Worm (Caenorhabditis elegans) whole organism, L1 larva: ENCODE measurements around the gene slc-17.1.

Experiments used
- C04F5.9 ChIP-seq: sonication (generic microtip); optimal IDR thresholded peaks from 2 replicates; lab custom pipeline; 2016; ENCODE audit warnings: missing genetic modification characterization, missing compliant biosample characterization
- C16A3.4 ChIP-seq: fragments of 150-350 bp; optimal IDR thresholded peaks from 2 replicates; lab custom pipeline; 2014; ENCODE audit warnings: missing biosample characterization, missing genetic modification characterization
- C34B4.2 ChIP-seq: sonication (generic microtip); optimal IDR thresholded peaks from 2 replicates; lab custom pipeline; 2017; ENCODE audit warnings: mild to moderate bottlenecking, missing genetic modification characterization, missing compliant biosample characterization
- Y116A8C.19 ChIP-seq: sonication (generic microtip); optimal IDR thresholded peaks from 2 replicates; lab custom pipeline; 2016; ENCODE audit warnings: missing compliant biosample characterization, missing genetic modification characterization, borderline replicate concordance
- aha-1 ChIP-seq: fragments of 150-350 bp; optimal IDR thresholded peaks from 2 replicates; lab custom pipeline; 2014; ENCODE audit warnings: missing biosample characterization, missing genetic modification characterization
- alr-1 ChIP-seq: fragments of 200-800 bp; sonication (Bioruptor generic); optimal IDR thresholded peaks from 2 replicates; lab custom pipeline; 2018; ENCODE audit warnings: borderline replicate concordance, mild to moderate bottlenecking, missing genetic modification characterization, missing compliant biosample characterization
- aly-2 ChIP-seq: fragments of 150-350 bp; optimal IDR thresholded peaks from 2 replicates; lab custom pipeline; 2014; ENCODE audit warnings: missing biosample characterization, missing genetic modification characterization
- ama-1 ChIP-seq: fragments of 150-350 bp; optimal IDR thresholded peaks from 2 replicates; lab custom pipeline; 2014
- ceh-63 ChIP-seq: fragments of 200-800 bp; sonication (Bioruptor generic); optimal IDR thresholded peaks from 2 replicates; lab custom pipeline; 2018; ENCODE audit warnings: mild to moderate bottlenecking, missing genetic modification characterization, missing compliant biosample characterization
- ceh-82 ChIP-seq, 3 experiments: fragments of 150-350 bp in 1 of 3; sonication (generic microtip) in 2 of 3; optimal IDR thresholded peaks; 2 replicates each; lab custom pipeline; 2014 to 2017; ENCODE audit warnings: missing biosample characterization in 3 of 3, missing genetic modification characterization in 3 of 3
- ceh-88 ChIP-seq: fragments of 200-800 bp; sonication (Bioruptor generic); IDR thresholded peaks from 2 replicates; pipeline ENCODE4 v1.3.6; 2022; ENCODE audit warnings: missing genetic modification characterization, missing compliant biosample characterization
- ceh-90 ChIP-seq: sonication (generic microtip); optimal IDR thresholded peaks from 2 replicates; lab custom pipeline; 2016; ENCODE audit warnings: missing genetic modification characterization, missing compliant biosample characterization
- ces-1 ChIP-seq: fragments of 150-350 bp; optimal IDR thresholded peaks from 2 replicates; lab custom pipeline; 2014; ENCODE audit warnings: missing biosample characterization, missing genetic modification reagents, missing genetic modification characterization
- dpl-1 ChIP-seq, 3 experiments: fragments of 150-350 bp in 2 of 3; sonication (generic microtip) in 1 of 3; optimal IDR thresholded peaks; 2 replicates each; lab custom pipeline; 2014 to 2017; ENCODE audit warnings: missing biosample characterization in 3 of 3, missing genetic modification characterization in 3 of 3, missing genetic modification reagents in 3 of 3
- efl-3 ChIP-seq: fragments of 200-800 bp; sonication (Bioruptor generic); optimal IDR thresholded peaks from 2 replicates; lab custom pipeline; 2018; ENCODE audit warnings: mild to moderate bottlenecking, missing genetic modification characterization, missing compliant biosample characterization
- egl-27 ChIP-seq, 2 experiments: fragments of 150-350 bp in 1 of 2; sonication (generic microtip); optimal IDR thresholded peaks; 3 replicates each; lab custom pipeline; 2017 to 2018; ENCODE audit warnings: missing biosample characterization in 2 of 2, missing genetic modification characterization in 2 of 2, missing genetic modification reagents in 2 of 2
- elt-3 ChIP-seq, 6 experiments: fragments of 150-350 bp in 1 of 6; sonication (generic microtip); optimal IDR thresholded peaks; 2 replicates each; lab custom pipeline; 2017 to 2018; ENCODE audit warnings: missing biosample characterization in 6 of 6, missing genetic modification characterization in 6 of 6, inconsistent platforms in 1 of 6
- fkh-4 ChIP-seq: sonication (generic microtip); optimal IDR thresholded peaks from 2 replicates; lab custom pipeline; 2016; ENCODE audit warnings: missing compliant biosample characterization, missing genetic modification characterization, borderline replicate concordance
- hlh-4 ChIP-seq: sonication (generic microtip); optimal IDR thresholded peaks from 2 replicates; lab custom pipeline; 2016; ENCODE audit warnings: mild to moderate bottlenecking, missing genetic modification characterization, missing compliant biosample characterization
- hpl-2 ChIP-seq: fragments of 150-350 bp; optimal IDR thresholded peaks from 2 replicates; lab custom pipeline; 2014; ENCODE audit warnings: missing biosample characterization, missing genetic modification reagents, missing genetic modification characterization
- lin-14 ChIP-seq: fragments of 200-800 bp; sonication (Bioruptor generic); optimal IDR thresholded peaks from 2 replicates; lab custom pipeline; 2018; ENCODE audit warnings: mild to moderate bottlenecking, missing genetic modification characterization, moderate library complexity, missing compliant biosample characterization
- lin-35 ChIP-seq, 2 experiments: fragments of 150-350 bp; optimal IDR thresholded peaks; 2 replicates each; lab custom pipeline; 2014; ENCODE audit warnings: missing biosample characterization in 2 of 2, missing genetic modification characterization in 2 of 2, missing genetic modification reagents in 2 of 2
- lin-39 ChIP-seq: fragments of 150-350 bp; optimal IDR thresholded peaks from 2 replicates; lab custom pipeline; 2014; ENCODE audit warnings: missing biosample characterization, missing genetic modification reagents, missing genetic modification characterization
- lsy-2 ChIP-seq, 2 experiments: fragments of 150-350 bp; optimal IDR thresholded peaks; 2 replicates each; lab custom pipeline; 2014; ENCODE audit warnings: missing biosample characterization in 2 of 2, missing genetic modification characterization in 2 of 2
- mef-2 ChIP-seq: fragments of 150-350 bp; optimal IDR thresholded peaks from 2 replicates; lab custom pipeline; 2014; ENCODE audit warnings: missing biosample characterization, missing genetic modification characterization
- mep-1 ChIP-seq: fragments of 150-350 bp; optimal IDR thresholded peaks from 2 replicates; lab custom pipeline; 2014; ENCODE audit warnings: missing biosample characterization, missing genetic modification characterization
- nhr-12 ChIP-seq: sonication (generic microtip); optimal IDR thresholded peaks from 2 replicates; lab custom pipeline; 2017; ENCODE audit warnings: missing biosample characterization, missing genetic modification characterization
- nhr-20 ChIP-seq: sonication (generic microtip); optimal IDR thresholded peaks from 2 replicates; lab custom pipeline; 2016; ENCODE audit warnings: mild to moderate bottlenecking, missing genetic modification characterization, missing compliant biosample characterization
- nhr-237 ChIP-seq: fragments of 150-350 bp; optimal IDR thresholded peaks from 2 replicates; lab custom pipeline; 2014; ENCODE audit warnings: missing biosample characterization, missing genetic modification characterization
- nhr-47 ChIP-seq: sonication (generic microtip); optimal IDR thresholded peaks from 2 replicates; lab custom pipeline; 2016; ENCODE audit warnings: mild to moderate bottlenecking, missing genetic modification characterization, moderate library complexity, missing compliant biosample characterization
- nhr-71 ChIP-seq: sonication (generic microtip); optimal IDR thresholded peaks from 2 replicates; lab custom pipeline; 2016; ENCODE audit warnings: mild to moderate bottlenecking, missing genetic modification characterization, moderate library complexity, missing compliant biosample characterization
- nhr-76 ChIP-seq: sonication (generic microtip); optimal IDR thresholded peaks from 2 replicates; lab custom pipeline; 2017; ENCODE audit warnings: missing biosample characterization, missing genetic modification characterization
- nhr-84 ChIP-seq: sonication (generic microtip); optimal IDR thresholded peaks from 2 replicates; lab custom pipeline; 2017; ENCODE audit warnings: missing biosample characterization, missing genetic modification characterization
- nhr-85 ChIP-seq: sonication (generic microtip); peaks from one replicate; lab custom pipeline; 2016; ENCODE audit warnings: missing genetic modification characterization, inconsistent platforms, missing compliant biosample characterization
- nhr-90 ChIP-seq: sonication (generic microtip); optimal IDR thresholded peaks from 2 replicates; lab custom pipeline; 2016; ENCODE audit warnings: mild to moderate bottlenecking, missing genetic modification characterization, missing compliant biosample characterization; ENCODE audit not compliant: poor library complexity
- pag-3 ChIP-seq: sonication (generic microtip); optimal IDR thresholded peaks from 2 replicates; lab custom pipeline; 2017; ENCODE audit warnings: missing genetic modification characterization, mild to moderate bottlenecking, missing compliant biosample characterization, antibody characterized with exemption, borderline replicate concordance; ENCODE audit not compliant: insufficient read depth
- pax-3 ChIP-seq: fragments of 200-800 bp; sonication (Bioruptor generic); optimal IDR thresholded peaks from 2 replicates; lab custom pipeline; 2018; ENCODE audit warnings: mild to moderate bottlenecking, missing genetic modification characterization, moderate library complexity, missing compliant biosample characterization
- snpc-4 ChIP-seq: fragments of 150-350 bp; optimal IDR thresholded peaks from 2 replicates; lab custom pipeline; 2014; ENCODE audit warnings: missing biosample characterization, missing genetic modification characterization
- snu-23 ChIP-seq: sonication (generic microtip); optimal IDR thresholded peaks from 2 replicates; lab custom pipeline; 2016; ENCODE audit warnings: missing genetic modification characterization, missing compliant biosample characterization
- sox-4 ChIP-seq: sonication (generic microtip); optimal IDR thresholded peaks from 2 replicates; lab custom pipeline; 2016; ENCODE audit warnings: missing genetic modification characterization, missing compliant biosample characterization
- sptf-1 ChIP-seq: fragments of 150-350 bp; optimal IDR thresholded peaks from 2 replicates; lab custom pipeline; 2014; ENCODE audit warnings: missing biosample characterization, missing genetic modification characterization
- swsn-7 ChIP-seq: sonication (generic microtip); optimal IDR thresholded peaks from 2 replicates; lab custom pipeline; 2016; ENCODE audit warnings: missing genetic modification characterization, missing compliant biosample characterization
- unc-30 ChIP-seq: sonication (generic microtip); optimal IDR thresholded peaks from 2 replicates; lab custom pipeline; 2017; ENCODE audit warnings: missing biosample characterization, missing genetic modification characterization
- unc-86 ChIP-seq: sonication (generic microtip); optimal IDR thresholded peaks from 2 replicates; lab custom pipeline; 2016; ENCODE audit warnings: missing genetic modification characterization, missing compliant biosample characterization
- unc-98 ChIP-seq: fragments of 200-800 bp; sonication (Bioruptor generic); IDR thresholded peaks from 2 replicates; pipeline ENCODE4 v1.3.6; 2022; ENCODE audit warnings: missing genetic modification characterization, missing compliant biosample characterization
- vab-15 ChIP-seq: sonication (generic microtip); optimal IDR thresholded peaks from 2 replicates; lab custom pipeline; 2017; ENCODE audit warnings: missing genotype, mild to moderate bottlenecking, missing genetic modification characterization, missing compliant biosample characterization
- zag-1 ChIP-seq: fragments of 150-350 bp; optimal IDR thresholded peaks from 2 replicates; lab custom pipeline; 2014; ENCODE audit warnings: missing biosample characterization, missing genetic modification characterization
- zip-4 ChIP-seq: fragments of 200-800 bp; sonication (Bioruptor generic); optimal IDR thresholded peaks from 2 replicates; lab custom pipeline; 2018; ENCODE audit warnings: mild to moderate bottlenecking, missing genetic modification characterization, moderate library complexity, missing compliant biosample characterization
- ztf-4 ChIP-seq: fragments of 150-350 bp; optimal IDR thresholded peaks from 2 replicates; lab custom pipeline; 2014; ENCODE audit warnings: missing biosample characterization, missing genetic modification characterization

slc-17.1 gene

ce11 chrX:17422593-17422992, 42.1 kb downstream of the slc-17.1 start:
- TF ChIP-seq vab-15 (no peak), ztf-4 (tag; lab: Kevin White, UChicago) (no peak), lin-14 (GFP tag; lab: Kevin White, UChicago) (peak; percentile 62), zag-1 (tag; lab: Kevin White, UChicago) (no peak), snu-23 (GFP tag; lab: Kevin White, UChicago) (peak; percentile 40), nhr-71 (peak; percentile 49), pax-3 (no peak), lin-35 (GFP tag; optimal IDR thresholded peaks at IDR 0.05; lab: Kevin White, UChicago) (peak in 1 of 2 experiments; percentile 9), nhr-85 (peak; percentile 89), elt-3 (tag; optimal IDR thresholded peaks at IDR 0.05; lab: Kevin White, UChicago) (peak in 2 of 6 experiments; percentile 17 to 32), unc-98 (GFP tag; lab: Robert Waterston, UW) (no peak), nhr-20 (tag; lab: Kevin White, UChicago) (peak; percentile 42)

ce11 chrX:17421532-17422078, 43.1 kb downstream of the slc-17.1 start, which contains the start of gene osm-11:
osm-11 (minus strand) TSS chrX:17421582.
- no peak for TF ChIP-seq mef-2
- no peak for TF ChIP-seq pag-3 (tag; lab: Kevin White, UChicago)
- no peak for TF ChIP-seq sptf-1
- no peak for TF ChIP-seq pax-3
- TF ChIP-seq lin-14 (GFP tag; lab: Kevin White, UChicago), result peak; percentile 50
- TF ChIP-seq hpl-2 (GFP tag; lab: Kevin White, UChicago), result no peak
- no peak for TF ChIP-seq unc-86 (tag; lab: Kevin White, UChicago)
- TF ChIP-seq alr-1, result no peak
- no peak for TF ChIP-seq lin-39 (tag; lab: Kevin White, UChicago)
- TF ChIP-seq egl-27 (tag; optimal IDR thresholded peaks at IDR 0.05; lab: Kevin White, UChicago), result peak in 1 of 2 experiments; percentile 20
- TF ChIP-seq Y116A8C.19 (tag; lab: Kevin White, UChicago), result no peak
- no peak for TF ChIP-seq C04F5.9 (tag; lab: Kevin White, UChicago)
- TF ChIP-seq unc-30 (tag; lab: Kevin White, UChicago), result no peak
- peak; percentile 98 for TF ChIP-seq nhr-85
- TF ChIP-seq ceh-88, result no peak
- TF ChIP-seq nhr-71, result peak; percentile 80
- no peak for TF ChIP-seq nhr-84 (tag; lab: Kevin White, UChicago)
- no peak for TF ChIP-seq ama-1 (lab: Kevin White, UChicago)
- no peak for TF ChIP-seq sox-4 (tag; lab: Kevin White, UChicago)
- TF ChIP-seq mep-1 (tag; lab: Kevin White, UChicago), result no peak
- TF ChIP-seq snpc-4, result no peak
- TF ChIP-seq vab-15, result no peak
- no peak for TF ChIP-seq nhr-76
- TF ChIP-seq lin-35 (GFP tag; optimal IDR thresholded peaks at IDR 0.05; lab: Kevin White, UChicago), result peak in 1 of 2 experiments; percentile 31
- TF ChIP-seq lsy-2 (tag; optimal IDR thresholded peaks at IDR 0.05; lab: Kevin White, UChicago), result peak in 1 of 2 experiments; percentile 1
- no peak for TF ChIP-seq fkh-4 (tag; lab: Kevin White, UChicago)
- TF ChIP-seq nhr-90 (tag; lab: Kevin White, UChicago), result peak; percentile 62
- TF ChIP-seq ceh-82 (tag; optimal IDR thresholded peaks at IDR 0.05; lab: Kevin White, UChicago), result no peak
- no peak for TF ChIP-seq hlh-4 (tag; lab: Kevin White, UChicago)
- TF ChIP-seq ztf-4 (tag; lab: Kevin White, UChicago), result no peak
- TF ChIP-seq zip-4 (GFP tag; lab: Kevin White, UChicago), result no peak
- no peak for TF ChIP-seq ceh-63
- TF ChIP-seq aly-2, result no peak
- TF ChIP-seq nhr-47 (tag; lab: Kevin White, UChicago), result no peak
- TF ChIP-seq C34B4.2 (tag; lab: Kevin White, UChicago), result no peak
- TF ChIP-seq nhr-237 (tag; lab: Kevin White, UChicago), result no peak
- TF ChIP-seq ceh-90, result no peak
- no peak for TF ChIP-seq efl-3 (GFP tag; lab: Kevin White, UChicago)
- no peak for TF ChIP-seq swsn-7 (tag; lab: Kevin White, UChicago)
- no peak for TF ChIP-seq ces-1 (GFP tag; lab: Kevin White, UChicago)
- no peak for TF ChIP-seq nhr-12 (tag; lab: Kevin White, UChicago)
- peak in 1 of 3 experiments; percentile 1 for TF ChIP-seq dpl-1 (GFP tag; optimal IDR thresholded peaks at IDR 0.05; lab: Kevin White, UChicago)
- no peak for TF ChIP-seq aha-1 (tag; lab: Kevin White, UChicago)
- no peak for TF ChIP-seq C16A3.4 (tag; lab: Kevin White, UChicago)
